Fruit fly (Drosophila melanogaster): ENCODE data around the gene CG31809.

The CG31809 gene

dm6 chr2L:16882372-16882771, 23.9 kb upstream of the CG31809 start:
- peak; percentile 63 for TF ChIP-seq svp (GFP tag)
- TF ChIP-seq Met (GFP tag; optimal IDR thresholded peaks at IDR 0.05): no peak

- TF ChIP-seq CG3919 (GFP tag; optimal IDR thresholded peaks at IDR 0.05) (peak; percentile 62), CG10669 (GFP tag; optimal IDR thresholded peaks at IDR 0.05) (no peak), CG8119 (GFP tag; IDR thresholded peaks at IDR 0.05) (peak; percentile 62; the same call in 2 of the 3 replicates), CG6854 (GFP tag; optimal IDR thresholded peaks at IDR 0.05) (peak; percentile 63), net (GFP tag; optimal IDR thresholded peaks at IDR 0.05) (peak; percentile 33), CG1621 (tag; optimal IDR thresholded peaks at IDR 0.05) (peak; percentile 30), achi (GFP tag; optimal IDR thresholded peaks at IDR 0.05) (no peak), CG10631 (GFP tag; optimal IDR thresholded peaks at IDR 0.05) (no peak), CG7368 (GFP tag; optimal IDR thresholded peaks at IDR 0.05) (no peak), CG4318 (GFP tag; optimal IDR thresholded peaks at IDR 0.05) (no peak), dsx (GFP tag; optimal IDR thresholded peaks at IDR 0.05; ENCODE audit: poor library complexity, severe bottlenecking) (peak; percentile 18), Blimp-1 (GFP tag; optimal IDR thresholded peaks at IDR 0.05) (no peak), CG6792 (GFP tag; optimal IDR thresholded peaks at IDR 0.05) (no peak), acj6 (GFP tag; optimal IDR thresholded peaks at IDR 0.05) (no peak), Gug (GFP tag; IDR thresholded peaks at IDR 0.05) (no peak), Ets96B (tag; optimal IDR thresholded peaks at IDR 0.05) (no peak), CG9139 (GFP tag; optimal IDR thresholded peaks at IDR 0.05) (no peak), Smox (GFP tag; optimal IDR thresholded peaks at IDR 0.05) (no peak), fd85E (GFP tag; optimal IDR thresholded peaks at IDR 0.05) (no peak), CG15336 (GFP tag; IDR thresholded peaks at IDR 0.05) (peak; percentile 68), Eip78C (GFP tag) (peak; percentile 78), Hr39 (GFP tag; optimal IDR thresholded peaks at IDR 0.05) (no peak), fkh (GFP tag; optimal IDR thresholded peaks at IDR 0.05) (no peak), OdsH (GFP tag; optimal IDR thresholded peaks at IDR 0.05) (no peak), svp (GFP tag) (peak; percentile 92), CG11762 (GFP tag; optimal IDR thresholded peaks at IDR 0.05; ENCODE audit: insufficient read depth) (no peak), esn (GFP tag; optimal IDR thresholded peaks at IDR 0.05) (peak; percentile 29), CG31627 (GFP tag; optimal IDR thresholded peaks at IDR 0.05) (no peak), dac (GFP tag; optimal IDR thresholded peaks at IDR 0.05) (no peak), Hr38 (GFP tag; optimal IDR thresholded peaks at IDR 0.05) (no peak), CG32006 (GFP tag; optimal IDR thresholded peaks at IDR 0.05) (no peak), topi (GFP tag; optimal IDR thresholded peaks at IDR 0.05) (no peak), Lpt (GFP tag; optimal IDR thresholded peaks at IDR 0.05) (peak; percentile 11), CG11902 (GFP tag; optimal IDR thresholded peaks at IDR 0.05) (no peak), CG8632 (GFP tag; optimal IDR thresholded peaks at IDR 0.05) (no peak), ss (GFP tag; optimal IDR thresholded peaks at IDR 0.05) (peak in 1 of 2 experiments; percentile 22), lz (GFP tag; optimal IDR thresholded peaks at IDR 0.05) (peak; percentile 16), CG6163 (GFP tag; IDR thresholded peaks at IDR 0.05) (peak; percentile 59)
These were observed 22.4 kb upstream of the CG31809 start for dm6 chr2L:16880930-16881329.

dm6 chr2L:16879288-16879687, 20.8 kb upstream of the CG31809 start, which contains the start of the genes CG32832, CG31743 and CG34313:
Gene CG32832, minus strand, starts transcription at chr2L:16879290.
Gene CG31743, plus strand, starts transcription at chr2L:16879517.
Gene CG34313, plus strand, starts transcription at chr2L:16879517.
- no peak for TF ChIP-seq Ets21C (GFP tag; optimal IDR thresholded peaks at IDR 0.05)
- TF ChIP-seq acj6 (GFP tag; optimal IDR thresholded peaks at IDR 0.05): no peak
- TF ChIP-seq esn (GFP tag; optimal IDR thresholded peaks at IDR 0.05): no peak
- TF ChIP-seq CG3032 (tag; optimal IDR thresholded peaks at IDR 0.05): no peak
- TF ChIP-seq dsx (GFP tag; optimal IDR thresholded peaks at IDR 0.05; ENCODE audit: poor library complexity, severe bottlenecking): no peak
- TF ChIP-seq Eip78C (GFP tag): no peak
- TF ChIP-seq Sox102F (GFP tag; optimal IDR thresholded peaks at IDR 0.05): no peak
- no peak for TF ChIP-seq CG10669 (GFP tag; optimal IDR thresholded peaks at IDR 0.05)
- TF ChIP-seq CG6854 (GFP tag; optimal IDR thresholded peaks at IDR 0.05): no peak
- TF ChIP-seq CG11762 (GFP tag; optimal IDR thresholded peaks at IDR 0.05; ENCODE audit: insufficient read depth): no peak
- no peak for TF ChIP-seq Hr39 (GFP tag; optimal IDR thresholded peaks at IDR 0.05)
- no peak for TF ChIP-seq fd59A (GFP tag; optimal IDR thresholded peaks at IDR 0.05)
- TF ChIP-seq fd85E (GFP tag; optimal IDR thresholded peaks at IDR 0.05): no peak
- TF ChIP-seq CG8319 (GFP tag; optimal IDR thresholded peaks at IDR 0.05): no peak

Data from whole organism, prepupa.